Fruit fly (Drosophila melanogaster): ENCODE data around the gene Aos1.
A peak's percentile ranks its signal among the peaks of the same experiment; 100 is the strongest.

Gene Aos1

DNA sequence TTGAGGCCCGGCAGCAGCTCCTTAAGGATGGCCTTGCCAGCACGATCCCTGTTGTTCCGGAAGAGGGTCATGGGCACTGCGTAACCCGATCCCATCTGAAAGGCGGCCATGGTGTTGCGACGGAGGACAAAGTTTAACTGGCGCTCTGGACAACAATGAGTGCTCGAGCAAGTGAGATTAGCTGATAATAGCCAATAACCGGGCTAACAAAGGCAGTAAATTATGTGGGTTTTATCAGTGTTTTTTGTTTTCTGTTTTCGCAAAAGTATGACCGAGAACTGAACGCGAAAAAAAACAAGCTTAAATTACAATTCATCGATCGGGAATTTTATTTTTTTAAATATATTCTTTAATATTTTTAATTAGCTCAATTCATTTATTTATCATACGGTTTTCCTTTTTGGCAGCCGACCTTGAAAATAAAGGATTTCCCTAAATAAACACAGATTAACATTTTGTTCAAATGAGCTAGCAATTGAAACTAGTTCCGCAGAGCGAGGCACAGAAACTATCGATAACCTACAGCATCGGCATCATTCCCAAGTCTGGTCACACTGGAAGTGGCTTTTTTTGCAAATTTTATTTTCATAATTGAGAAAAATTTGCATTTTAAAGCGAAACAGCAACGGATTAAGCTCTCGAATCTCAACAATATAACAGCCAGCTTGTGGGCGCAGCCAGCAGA is 20.2 kb downstream of the Aos1 start, which contains the start of the genes Dip-C and pps:
Gene Dip-C (minus strand): TSS at position 486 of the 685 bp plus-strand sequence.
Gene pps (plus strand): TSS at position 555 of the 685 bp plus-strand sequence.
- TF ChIP-seq Rel (GFP tag; optimal IDR thresholded peaks at IDR 0.05) (no peak), Rel (tag; optimal IDR thresholded peaks at IDR 0.05) (peak; percentile 83), CG32264 (GFP tag; optimal IDR thresholded peaks at IDR 0.05) (no peak), psq (GFP tag; optimal IDR thresholded peaks at IDR 0.05) (peak; percentile 4), Sp1 (GFP tag; optimal IDR thresholded peaks at IDR 0.05) (peak; percentile 26)

DNA sequence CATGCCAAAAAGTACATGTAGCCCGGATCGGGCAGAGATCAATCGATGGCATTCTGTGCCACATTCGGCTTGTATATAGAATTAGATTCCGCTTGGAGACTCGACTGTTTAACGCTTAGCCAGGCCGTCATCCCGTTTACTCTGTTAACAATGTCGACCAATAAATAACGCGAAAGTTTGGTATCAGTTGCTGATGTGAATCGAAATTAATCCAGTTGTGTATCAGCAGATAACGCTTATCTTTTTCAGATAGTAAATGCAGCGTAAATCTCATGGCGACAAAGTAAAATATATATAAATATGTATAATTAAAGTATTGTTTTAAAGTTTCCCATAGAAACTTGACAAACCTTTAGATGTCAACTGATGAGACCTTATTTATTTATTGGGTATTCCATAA is 22.2 kb downstream of the Aos1 start:
- TF ChIP-seq h (GFP tag; optimal IDR thresholded peaks at IDR 0.05) (no peak), sv (GFP tag; optimal IDR thresholded peaks at IDR 0.05) (no peak), Mio (GFP tag; optimal IDR thresholded peaks at IDR 0.05) (no peak), Hnf4 (GFP tag; optimal IDR thresholded peaks at IDR 0.05) (no peak)

DNA sequence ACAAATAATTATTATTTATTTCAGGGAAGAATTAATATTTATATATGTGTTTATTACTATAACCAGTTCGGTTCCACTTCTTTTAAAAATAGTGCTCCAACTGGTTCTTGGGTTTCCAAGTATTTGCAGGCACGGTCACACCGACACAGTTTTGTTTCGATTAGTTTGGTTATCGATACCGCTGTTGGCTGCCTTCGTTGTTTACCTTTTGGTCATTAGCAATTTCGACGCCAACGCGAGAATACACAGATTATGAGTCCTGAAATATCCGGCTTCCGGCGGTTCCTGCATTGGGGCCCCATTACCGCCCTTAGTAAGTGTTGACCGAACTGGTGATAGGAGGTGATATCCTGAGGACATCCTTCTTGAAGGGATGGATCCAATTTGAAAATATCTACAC is 25.5 kb downstream of the Aos1 start, which contains the start of gene CG5196:
Gene CG5196 (plus strand): TSS at position 157 of the 400 bp plus-strand sequence.
- TF ChIP-seq Dfd (GFP tag; optimal IDR thresholded peaks at IDR 0.05) (no peak), HLH106 (tag; optimal IDR thresholded peaks at IDR 0.05) (peak; percentile 7), lola (GFP tag; optimal IDR thresholded peaks at IDR 0.05) (no peak), Hnf4 (GFP tag; optimal IDR thresholded peaks at IDR 0.05) (no peak), fru (GFP tag; optimal IDR thresholded peaks at IDR 0.05) (peak; percentile 17), Sp1 (GFP tag; optimal IDR thresholded peaks at IDR 0.05) (peak; percentile 22), Rel (GFP tag; optimal IDR thresholded peaks at IDR 0.05) (no peak), Rel (tag; optimal IDR thresholded peaks at IDR 0.05) (peak; percentile 27), Dif (GFP tag; optimal IDR thresholded peaks at IDR 0.05; ENCODE audit: partially characterized antibody) (no peak), h (GFP tag; optimal IDR thresholded peaks at IDR 0.05) (no peak)

DNA sequence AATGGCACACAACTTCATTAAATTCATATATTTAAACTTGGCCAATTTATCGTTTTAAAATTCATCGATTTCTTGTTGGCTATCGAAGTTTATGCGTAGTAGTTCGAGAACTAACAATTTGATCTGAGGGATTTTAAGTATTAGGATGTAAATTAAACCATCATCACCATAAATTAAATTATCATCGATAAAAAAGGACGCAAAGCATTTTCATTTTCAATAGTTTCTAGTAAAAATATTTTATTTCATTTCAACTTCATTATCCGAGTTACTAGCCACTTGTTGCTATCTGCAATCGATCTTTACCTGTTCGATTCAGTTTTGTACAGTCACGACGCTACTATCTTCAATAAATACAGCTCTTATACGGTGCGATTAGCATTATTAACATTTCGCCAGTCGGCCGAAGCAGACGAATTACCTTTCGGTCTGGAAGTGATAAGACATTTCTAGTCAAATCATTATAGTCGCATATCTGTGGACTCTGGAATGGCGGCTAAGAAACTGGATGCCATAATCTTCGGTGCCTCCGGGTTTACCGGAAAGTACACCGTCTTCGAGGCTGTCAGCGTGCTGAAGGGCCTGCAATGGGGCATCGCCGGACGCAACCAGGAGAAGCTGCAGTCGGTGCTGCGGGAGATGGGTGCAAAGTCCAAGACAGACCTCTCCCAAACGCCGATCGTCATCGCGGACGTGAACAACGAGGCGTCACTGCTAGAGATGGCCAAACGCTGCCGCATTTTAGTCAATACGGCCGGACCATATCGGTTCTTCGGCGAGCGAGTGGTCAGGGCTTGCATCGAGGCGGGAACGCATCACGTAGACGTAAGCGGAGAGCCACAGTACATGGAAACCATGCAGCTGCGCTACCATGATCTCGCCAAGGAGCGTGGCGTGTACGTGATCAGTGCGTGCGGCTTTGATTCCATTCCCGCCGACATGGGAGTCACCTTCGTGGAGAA is 27.1 kb downstream of the Aos1 start, which contains the start of gene CG5167:
Gene CG5167 (plus strand): TSS at position 298 of the 962 bp plus-strand sequence.
- TF ChIP-seq rgr (GFP tag; optimal IDR thresholded peaks at IDR 0.05) (peak; percentile 69), br (GFP tag; optimal IDR thresholded peaks at IDR 0.05) (peak; percentile 52), CG9705 (GFP tag; optimal IDR thresholded peaks at IDR 0.05) (peak; percentile 14), Dif (GFP tag; optimal IDR thresholded peaks at IDR 0.05; ENCODE audit: partially characterized antibody) (no peak), tai (GFP tag; optimal IDR thresholded peaks at IDR 0.05) (no peak), sage (GFP tag; optimal IDR thresholded peaks at IDR 0.05) (no peak), Hnf4 (GFP tag; optimal IDR thresholded peaks at IDR 0.05) (no peak), HLH106 (tag; optimal IDR thresholded peaks at IDR 0.05) (peak; percentile 45), lola (GFP tag; optimal IDR thresholded peaks at IDR 0.05) (no peak), usp (GFP tag; optimal IDR thresholded peaks at IDR 0.05) (no peak), OdsH (GFP tag; optimal IDR thresholded peaks at IDR 0.05) (peak; percentile 53), Hr83 (GFP tag; optimal IDR thresholded peaks at IDR 0.05; ENCODE audit: poor library complexity, severe bottlenecking) (no peak), dmrt93B (GFP tag; optimal IDR thresholded peaks at IDR 0.05) (no peak), GATAd (GFP tag; optimal IDR thresholded peaks at IDR 0.05) (no peak), Dfd (GFP tag; optimal IDR thresholded peaks at IDR 0.05) (no peak), ey (GFP tag; optimal IDR thresholded peaks at IDR 0.05) (peak; percentile 43), CG32264 (GFP tag; optimal IDR thresholded peaks at IDR 0.05) (no peak), CrebA (GFP tag; optimal IDR thresholded peaks at IDR 0.05; ENCODE audit: borderline replicate concordance) (no peak), Myc (optimal IDR thresholded peaks at IDR 0.05) (no peak), Rel (GFP tag; optimal IDR thresholded peaks at IDR 0.05) (no peak), Rel (tag; optimal IDR thresholded peaks at IDR 0.05) (peak; percentile 5), foxo (GFP tag; optimal IDR thresholded peaks at IDR 0.05) (peak in 1 of 2 experiments; percentile 67), h (GFP tag; optimal IDR thresholded peaks at IDR 0.05) (peak; percentile 58), psq (GFP tag; optimal IDR thresholded peaks at IDR 0.05) (peak; percentile 54), Sp1 (GFP tag; optimal IDR thresholded peaks at IDR 0.05) (peak; percentile 58), fru (GFP tag; optimal IDR thresholded peaks at IDR 0.05) (peak; percentile 82), Hr78 (GFP tag; optimal IDR thresholded peaks at IDR 0.05) (no peak), woc (GFP tag; optimal IDR thresholded peaks at IDR 0.05) (peak; percentile 48)
